Worm (Caenorhabditis elegans) whole organism, late embryonic: Measurements from ENCODE around the gene kmo-1.
A peak's percentile ranks its signal among the peaks of the same experiment; 100 is the strongest.

Source experiments
- F13H6.1 ChIP-seq: sonication (generic microtip); optimal IDR thresholded peaks from 2 replicates; lab custom pipeline; 2016; ENCODE audit warnings: missing genetic modification characterization, missing compliant biosample characterization
- K02D7.2 ChIP-seq: sonication (generic microtip); optimal IDR thresholded peaks from 2 replicates; lab custom pipeline; 2017; ENCODE audit warnings: mild to moderate bottlenecking, missing genetic modification characterization, missing compliant biosample characterization
- ama-1 ChIP-seq: fragments of 150-350 bp; optimal IDR thresholded peaks from 2 replicates; lab custom pipeline; 2014
- ceh-2 ChIP-seq: sonication (generic microtip); optimal IDR thresholded peaks from 2 replicates; lab custom pipeline; 2016; ENCODE audit warnings: missing genotype, missing genetic modification characterization, missing compliant biosample characterization
- ceh-45 ChIP-seq: fragments of 200-800 bp; sonication (Bioruptor generic); IDR thresholded peaks from 2 replicates; pipeline ENCODE4 v1.3.6; 2022; ENCODE audit warnings: missing genetic modification reagents, missing genetic modification characterization, missing compliant biosample characterization
- che-1 ChIP-seq: sonication (generic microtip); optimal IDR thresholded peaks from 2 replicates; lab custom pipeline; 2016; ENCODE audit warnings: mild to moderate bottlenecking, missing genetic modification characterization, missing compliant biosample characterization
- dmd-4 ChIP-seq: sonication (generic microtip); optimal IDR thresholded peaks from 2 replicates; lab custom pipeline; 2016; ENCODE audit warnings: borderline replicate concordance, missing genetic modification characterization, missing compliant biosample characterization
- elt-2 ChIP-seq: sonication (generic microtip); optimal IDR thresholded peaks from 2 replicates; lab custom pipeline; 2016; ENCODE audit warnings: missing genetic modification reagents, missing genetic modification characterization, missing compliant biosample characterization
- elt-4 ChIP-seq: sonication (generic microtip); optimal IDR thresholded peaks from 2 replicates; lab custom pipeline; 2016; ENCODE audit warnings: missing genetic modification characterization, missing compliant biosample characterization
- eyg-1 ChIP-seq: sonication (generic microtip); optimal IDR thresholded peaks from 2 replicates; lab custom pipeline; 2016; ENCODE audit warnings: missing genotype, missing genetic modification characterization, missing compliant biosample characterization
- fax-1 ChIP-seq: sonication (generic microtip); optimal IDR thresholded peaks from 2 replicates; lab custom pipeline; 2016; ENCODE audit warnings: missing genotype, missing genetic modification characterization, missing compliant biosample characterization
- fkh-10 ChIP-seq: fragments of 150-350 bp; optimal IDR thresholded peaks from 2 replicates; lab custom pipeline; 2014; ENCODE audit warnings: missing biosample characterization, missing genetic modification reagents, missing genetic modification characterization
- fkh-6 ChIP-seq: sonication (generic microtip); optimal IDR thresholded peaks from 2 replicates; lab custom pipeline; 2016; ENCODE audit warnings: missing genetic modification characterization, missing compliant biosample characterization
- hlh-30 ChIP-seq: sonication (generic microtip); optimal IDR thresholded peaks from 2 replicates; lab custom pipeline; 2017; ENCODE audit warnings: antibody characterized with exemption, missing genetic modification characterization, missing compliant biosample characterization; ENCODE audit not compliant: insufficient read depth
- hlh-6 ChIP-seq: sonication (generic microtip); optimal IDR thresholded peaks from 2 replicates; lab custom pipeline; 2016; ENCODE audit warnings: missing genotype, missing genetic modification characterization, missing compliant biosample characterization
- lim-6 ChIP-seq: sonication (generic microtip); optimal IDR thresholded peaks from 2 replicates; lab custom pipeline; 2016; ENCODE audit warnings: missing genetic modification characterization, missing compliant biosample characterization
- lin-11 ChIP-seq: fragments of 200-800 bp; sonication (Bioruptor generic); optimal IDR thresholded peaks from 2 replicates; lab custom pipeline; 2018; ENCODE audit warnings: mild to moderate bottlenecking, missing genetic modification characterization, missing compliant biosample characterization
- madf-2 ChIP-seq: sonication (generic microtip); optimal IDR thresholded peaks from 2 replicates; lab custom pipeline; 2017; ENCODE audit warnings: missing genetic modification characterization, missing compliant biosample characterization
- mec-3 ChIP-seq: sonication (generic microtip); optimal IDR thresholded peaks from 2 replicates; lab custom pipeline; 2016; ENCODE audit warnings: borderline replicate concordance, missing genetic modification characterization, missing compliant biosample characterization
- nfya-1 ChIP-seq: sonication (generic microtip); optimal IDR thresholded peaks from 2 replicates; lab custom pipeline; 2017; ENCODE audit warnings: missing genetic modification characterization, mild to moderate bottlenecking, missing compliant biosample characterization, antibody characterized with exemption, moderate library complexity
- nhr-11 ChIP-seq: fragments of 150-350 bp; optimal IDR thresholded peaks from 2 replicates; lab custom pipeline; 2014; ENCODE audit warnings: missing biosample characterization, missing genetic modification characterization
- nhr-232 ChIP-seq: sonication (generic microtip); optimal IDR thresholded peaks from 2 replicates; lab custom pipeline; 2016; ENCODE audit warnings: missing genetic modification characterization, missing compliant biosample characterization
- odd-2 ChIP-seq: sonication (generic microtip); optimal IDR thresholded peaks from 2 replicates; lab custom pipeline; 2017; ENCODE audit warnings: antibody characterized with exemption, mild to moderate bottlenecking, missing genetic modification characterization, missing compliant biosample characterization
- pag-3 ChIP-seq: sonication (generic microtip); optimal IDR thresholded peaks from 2 replicates; lab custom pipeline; 2016; ENCODE audit warnings: missing compliant biosample characterization, missing genetic modification characterization, borderline replicate concordance
- pha-2 ChIP-seq: sonication (generic microtip); optimal IDR thresholded peaks from 2 replicates; lab custom pipeline; 2017; ENCODE audit warnings: mild to moderate bottlenecking, missing genetic modification characterization, missing compliant biosample characterization
- pros-1 ChIP-seq: fragments of 150-350 bp; optimal IDR thresholded peaks from 2 replicates; lab custom pipeline; 2014; ENCODE audit warnings: missing biosample characterization, missing genetic modification reagents, missing genetic modification characterization
- rnt-1 ChIP-seq: sonication (generic microtip); optimal IDR thresholded peaks from 2 replicates; lab custom pipeline; 2016; ENCODE audit warnings: missing genetic modification characterization, missing compliant biosample characterization
- sdc-2 ChIP-seq: sonication (generic microtip); optimal IDR thresholded peaks from 2 replicates; lab custom pipeline; 2016; ENCODE audit warnings: missing genotype, missing genetic modification characterization, missing compliant biosample characterization
- syd-9 ChIP-seq: sonication (generic microtip); optimal IDR thresholded peaks from 2 replicates; lab custom pipeline; 2016; ENCODE audit warnings: mild to moderate bottlenecking, missing genetic modification characterization, moderate library complexity, missing compliant biosample characterization
- tbx-7 ChIP-seq: sonication (generic microtip); optimal IDR thresholded peaks from 2 replicates; lab custom pipeline; 2016; ENCODE audit warnings: missing genotype, missing genetic modification characterization, missing compliant biosample characterization
- unc-3 ChIP-seq, 2 experiments: fragments of 200-800 bp in 1 of 2; sonication (Bioruptor generic) in 1 of 2; sonication (generic microtip) in 1 of 2; conservative IDR thresholded peaks in 1 of 2; optimal IDR thresholded peaks in 1 of 2; 2 replicates each; pipeline versions ENCODE4 v1.3.6 to Lab custom; 2016 to 2022; ENCODE audit warnings: missing compliant biosample characterization in 2 of 2, missing genetic modification characterization in 2 of 2, missing genetic modification reagents in 1 of 2
- unc-42 ChIP-seq: sonication (generic microtip); optimal IDR thresholded peaks from 2 replicates; lab custom pipeline; 2016; ENCODE audit warnings: missing genotype, missing genetic modification characterization, missing compliant biosample characterization
- unc-55 ChIP-seq: sonication (generic microtip); optimal IDR thresholded peaks from 2 replicates; lab custom pipeline; 2017; ENCODE audit warnings: missing biosample characterization, missing genetic modification reagents, missing genetic modification characterization
- ztf-16 ChIP-seq: sonication (generic microtip); optimal IDR thresholded peaks from 2 replicates; lab custom pipeline; 2017; ENCODE audit warnings: missing genetic modification characterization, missing compliant biosample characterization

The kmo-1 gene

DNA sequence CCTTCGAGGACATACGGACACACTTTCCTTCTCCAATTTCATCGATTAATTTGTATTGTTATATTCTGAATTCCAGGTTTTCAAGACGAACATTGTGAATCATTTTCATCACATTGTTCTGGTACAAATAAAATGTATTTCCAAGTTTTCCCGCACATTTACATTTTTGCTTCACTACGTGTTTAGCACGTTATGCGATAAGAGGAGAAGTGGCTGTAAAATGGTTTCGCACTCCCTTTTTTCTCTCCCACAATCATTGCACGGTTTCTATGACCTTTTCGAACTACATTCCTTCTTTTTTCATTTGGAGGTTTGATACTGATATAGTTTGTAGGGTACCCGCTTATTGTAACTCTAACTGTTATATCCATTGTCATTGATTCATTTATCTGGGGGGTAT, 43.4 kb upstream of the kmo-1 start:
- TF ChIP-seq nfya-1 (tag; lab: Kevin White, UChicago) (no peak), odd-2 (tag; lab: Kevin White, UChicago) (no peak), fkh-6 (tag; lab: Kevin White, UChicago) (no peak), nhr-11 (no peak), pros-1 (tag; lab: Kevin White, UChicago) (no peak), hlh-30 (tag; lab: Kevin White, UChicago) (no peak)
- TF ChIP-seq, all 69 proteins: peak for 0

DNA sequence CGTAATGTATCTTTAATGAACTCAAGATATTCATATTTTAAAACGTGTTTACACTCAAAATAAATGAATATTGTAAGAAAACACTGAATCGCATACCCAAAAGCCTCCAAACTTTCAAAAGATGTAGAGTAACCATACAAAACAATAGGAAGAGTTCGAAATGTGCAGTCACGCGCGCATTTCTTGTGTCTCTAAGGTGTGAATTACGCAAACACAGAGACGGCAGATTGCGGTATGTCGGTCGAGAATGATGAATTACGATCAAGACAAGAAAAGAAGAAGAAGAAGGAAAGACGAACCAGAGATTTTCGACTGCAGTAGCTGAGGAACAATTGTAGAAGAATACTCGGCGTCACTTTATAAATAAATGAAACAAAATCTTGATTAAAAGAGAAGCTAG, 41.1 kb upstream of the kmo-1 start, which contains the start of gene lhpp-1:
TSS of gene lhpp-1 (minus strand) at position 354 of the 400 bp plus-strand sequence.
- TF ChIP-seq hlh-30 (tag; lab: Kevin White, UChicago) (peak; percentile 55), fkh-10 (GFP tag; lab: Kevin White, UChicago) (no peak), unc-55 (peak; percentile 33)

DNA sequence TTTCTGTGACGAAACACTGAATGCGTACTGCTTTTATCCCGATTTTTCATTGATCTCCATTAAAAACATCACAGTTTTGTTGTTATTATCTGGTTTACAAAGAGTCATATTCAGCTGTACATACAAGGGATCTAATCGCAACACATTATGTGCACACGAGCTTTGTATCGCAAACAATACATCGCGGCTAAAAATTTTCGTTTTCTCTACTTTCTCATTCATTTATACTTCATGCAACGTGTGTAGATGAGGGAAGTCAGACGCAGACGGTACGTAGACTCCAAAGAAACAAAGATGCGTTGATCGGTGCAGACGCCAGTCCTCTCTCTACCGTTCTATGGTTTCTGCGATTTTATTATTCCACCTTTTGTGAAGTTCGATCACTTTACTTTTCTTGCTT, 36.5 kb upstream of the kmo-1 start, which contains the start of gene nhr-136:
TSS of gene nhr-136 (plus strand) at position 301 of the 400 bp plus-strand sequence.
- no peak for TF ChIP-seq fkh-10 (GFP tag; lab: Kevin White, UChicago)
- TF ChIP-seq sdc-2 (tag; lab: Kevin White, UChicago) = no peak
- no peak for TF ChIP-seq ama-1 (lab: Kevin White, UChicago)
- no peak for TF ChIP-seq pag-3 (tag; lab: Kevin White, UChicago)
- no peak for TF ChIP-seq pha-2 (tag; lab: Kevin White, UChicago)

DNA sequence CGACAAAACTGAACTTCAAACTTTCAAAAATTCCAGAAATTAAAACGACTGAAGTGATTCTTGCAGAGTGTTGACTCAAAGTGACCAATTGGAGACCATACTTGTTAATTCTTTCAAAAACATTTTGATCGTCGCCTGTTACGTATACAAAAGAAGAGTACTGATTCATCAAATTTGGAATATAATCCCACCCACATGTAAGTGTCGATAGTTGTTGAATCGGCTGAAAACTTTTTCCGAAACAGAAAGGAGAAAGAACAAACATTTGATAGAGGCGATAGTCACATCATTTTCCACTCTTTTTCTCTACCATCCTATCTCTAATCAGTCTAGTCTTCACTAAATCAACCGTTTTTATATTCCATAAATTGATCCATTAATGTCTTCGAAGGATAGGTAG, 33.6 kb upstream of the kmo-1 start, which contains the start of gene nhr-153:
TSS of gene nhr-153 (plus strand) at position 301 of the 400 bp plus-strand sequence.
- TF ChIP-seq madf-2 (tag; lab: Kevin White, UChicago) = no peak
- TF ChIP-seq ztf-16 (tag; lab: Kevin White, UChicago) = no peak
- no peak for TF ChIP-seq elt-2 (tag; lab: Kevin White, UChicago)
- no peak for TF ChIP-seq lin-11 (tag; lab: Kevin White, UChicago)
- TF ChIP-seq unc-3 (GFP tag; conservative IDR thresholded peaks at IDR 0.05; lab: Robert Waterston, UW) = no peak
- TF ChIP-seq unc-3 (tag; optimal IDR thresholded peaks at IDR 0.05; lab: Kevin White, UChicago) = no peak
- TF ChIP-seq lim-6 (tag; lab: Kevin White, UChicago) = no peak
- no peak for TF ChIP-seq hlh-6
- no peak for TF ChIP-seq hlh-30 (tag; lab: Kevin White, UChicago)
- TF ChIP-seq tbx-7 (tag; lab: Kevin White, UChicago) = no peak
- no peak for TF ChIP-seq nhr-232 (tag; lab: Kevin White, UChicago)
- no peak for TF ChIP-seq eyg-1 (tag; lab: Kevin White, UChicago)
- TF ChIP-seq K02D7.2 = no peak
- TF ChIP-seq unc-42 (tag; lab: Kevin White, UChicago) = no peak
- TF ChIP-seq syd-9 (tag; lab: Kevin White, UChicago) = no peak
- TF ChIP-seq fkh-6 (tag; lab: Kevin White, UChicago) = no peak
- no peak for TF ChIP-seq nfya-1 (tag; lab: Kevin White, UChicago)
- no peak for TF ChIP-seq mec-3 (tag; lab: Kevin White, UChicago)
- TF ChIP-seq dmd-4 (tag; lab: Kevin White, UChicago) = no peak

DNA sequence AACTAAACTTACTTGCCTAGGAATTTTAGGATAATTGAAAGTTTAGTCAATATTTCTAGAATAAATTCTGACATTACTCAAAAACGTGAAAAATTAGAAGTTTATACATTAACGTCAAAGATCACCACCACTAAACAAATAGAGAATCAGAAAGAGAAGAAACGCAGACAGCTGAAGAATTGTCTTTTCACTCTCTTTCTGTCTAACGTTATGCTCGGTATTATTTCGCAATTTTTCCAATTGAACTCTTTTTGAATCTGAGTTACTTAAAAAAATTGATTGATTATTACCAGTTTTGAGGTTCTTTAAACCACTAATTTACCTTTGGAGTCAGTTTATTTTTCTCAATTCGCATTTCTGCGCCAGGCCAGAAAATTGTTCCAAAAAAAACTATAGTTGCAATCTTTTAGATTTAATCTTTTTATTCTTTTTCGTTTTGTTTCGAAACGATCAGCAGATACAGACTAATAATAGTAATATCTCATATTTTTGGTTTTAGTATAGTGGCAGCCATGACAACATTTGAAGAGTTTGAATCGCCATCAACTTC, 30.6 kb upstream of the kmo-1 start, which contains the start of gene nhr-154:
TSS of gene nhr-154 (plus strand) at position 500 of the 550 bp plus-strand sequence.
- TF ChIP-seq fkh-10 (GFP tag; lab: Kevin White, UChicago) (no peak), fax-1 (tag; lab: Kevin White, UChicago) (no peak), ceh-45 (GFP tag; lab: Robert Waterston, UW) (no peak), F13H6.1 (tag; lab: Kevin White, UChicago) (no peak), tbx-7 (tag; lab: Kevin White, UChicago) (no peak), ceh-2 (tag; lab: Kevin White, UChicago) (no peak), odd-2 (tag; lab: Kevin White, UChicago) (no peak), elt-4 (tag; lab: Kevin White, UChicago) (no peak), rnt-1 (tag; lab: Kevin White, UChicago) (no peak), che-1 (no peak), hlh-6 (no peak)
